Worm (Caenorhabditis elegans) whole organism, L2 larva: ENCODE data around the gene ubc-13.

Experiments
- aly-2 ChIP-seq: fragments of 150-350 bp; optimal IDR thresholded peaks from 2 replicates; lab custom pipeline; 2014; ENCODE audit warnings: missing biosample characterization, missing genetic modification characterization
- dmd-4 ChIP-seq: sonication (generic microtip); optimal IDR thresholded peaks from 2 replicates; lab custom pipeline; 2017; ENCODE audit warnings: missing biosample characterization, missing genetic modification characterization
- elt-3 ChIP-seq: sonication (generic microtip); optimal IDR thresholded peaks from 2 replicates; lab custom pipeline; 2017; ENCODE audit warnings: missing biosample characterization, missing genetic modification characterization
- mdl-1 ChIP-seq, 2 experiments: fragments of 150-350 bp in 1 of 2; sonication (generic microtip) in 1 of 2; optimal IDR thresholded peaks; 2 replicates each; lab custom pipeline; 2017; ENCODE audit warnings: missing biosample characterization in 2 of 2, missing genetic modification characterization in 2 of 2
- nhr-11 ChIP-seq: fragments of 150-350 bp; optimal IDR thresholded peaks from 2 replicates; lab custom pipeline; 2014; ENCODE audit warnings: missing biosample characterization, missing genetic modification characterization
- nhr-237 ChIP-seq: fragments of 150-350 bp; optimal IDR thresholded peaks from 2 replicates; lab custom pipeline; 2014; ENCODE audit warnings: missing biosample characterization, missing genetic modification characterization

- no peak for TF ChIP-seq elt-3 (tag; lab: Kevin White, UChicago)
- TF ChIP-seq nhr-11 (tag; lab: Kevin White, UChicago), result no peak
- no peak for TF ChIP-seq aly-2
- no peak for TF ChIP-seq mdl-1 (tag; optimal IDR thresholded peaks at IDR 0.05; lab: Kevin White, UChicago)
- TF ChIP-seq nhr-237 (tag; lab: Kevin White, UChicago), result no peak
- no peak for TF ChIP-seq dmd-4 (tag; lab: Kevin White, UChicago)
These were observed 44.0 kb upstream of the ubc-13 start, which contains the start of gene Y54G2A.57 for ce11 chrIV:2969399-2969990.
